Worm (Caenorhabditis elegans) whole organism, early embryonic: ENCODE data around the gene C11H1.9.

Experiments
- B0310.2 ChIP-seq: sonication (generic microtip); optimal IDR thresholded peaks from 2 replicates; lab custom pipeline; 2016; ENCODE audit warnings: mild to moderate bottlenecking, missing genetic modification characterization, missing compliant biosample characterization
- F13C5.2 ChIP-seq: sonication (generic microtip); optimal IDR thresholded peaks from 2 replicates; lab custom pipeline; 2017; ENCODE audit warnings: mild to moderate bottlenecking, missing genetic modification characterization, inconsistent platforms, missing compliant biosample characterization
- aly-1 ChIP-seq: sonication (generic microtip); optimal IDR thresholded peaks from 2 replicates; lab custom pipeline; 2016; ENCODE audit warnings: missing genetic modification characterization, missing compliant biosample characterization
- ama-1 ChIP-seq: fragments of 150-350 bp; optimal IDR thresholded peaks from 2 replicates; lab custom pipeline; 2014
- ceh-36 ChIP-seq: sonication (generic microtip); optimal IDR thresholded peaks from 2 replicates; lab custom pipeline; 2016; ENCODE audit warnings: missing genetic modification characterization, inconsistent platforms, missing compliant biosample characterization
- ets-7 ChIP-seq: sonication (generic microtip); optimal IDR thresholded peaks from 2 replicates; lab custom pipeline; 2016; ENCODE audit warnings: missing genotype, missing genetic modification characterization, missing compliant biosample characterization
- flt-1 ChIP-seq: fragments of 200-800 bp; sonication (Bioruptor generic); IDR thresholded peaks from 2 replicates; pipeline ENCODE4 v1.3.6; 2022; ENCODE audit warnings: missing genetic modification characterization, missing compliant biosample characterization
- hmg-4 ChIP-seq: fragments of 200-800 bp; sonication (Bioruptor generic); optimal IDR thresholded peaks from 2 replicates; lab custom pipeline; 2018; ENCODE audit warnings: mild to moderate bottlenecking, missing genetic modification characterization, missing compliant biosample characterization
- hnd-1 ChIP-seq: sonication (generic microtip); optimal IDR thresholded peaks from 2 replicates; lab custom pipeline; 2016; ENCODE audit warnings: missing genetic modification characterization, missing compliant biosample characterization
- pes-1 ChIP-seq: fragments of 200-800 bp; sonication (Bioruptor generic); IDR thresholded peaks from 2 replicates; pipeline ENCODE4 v1.3.6; 2022; ENCODE audit warnings: missing genetic modification reagents, missing genetic modification characterization, missing compliant biosample characterization
- scrt-1 ChIP-seq: fragments of 200-800 bp; sonication (Bioruptor generic); IDR thresholded peaks from 2 replicates; pipeline ENCODE4 v1.3.6; 2022; ENCODE audit warnings: missing genetic modification characterization, missing compliant biosample characterization
- sea-1 ChIP-seq: fragments of 200-800 bp; sonication (Bioruptor generic); conservative IDR thresholded peaks from 2 replicates; pipeline ENCODE4 v1.3.6; 2022; ENCODE audit warnings: missing genetic modification characterization, missing compliant biosample characterization
- tbx-11 ChIP-seq: fragments of 200-800 bp; sonication (Bioruptor generic); IDR thresholded peaks from 2 replicates; pipeline ENCODE4 v1.3.6; 2022; ENCODE audit warnings: missing genetic modification characterization, missing compliant biosample characterization
- tra-4 ChIP-seq: sonication (generic microtip); optimal IDR thresholded peaks from 2 replicates; lab custom pipeline; 2017; ENCODE audit warnings: missing genetic modification characterization, missing compliant biosample characterization

DNA sequence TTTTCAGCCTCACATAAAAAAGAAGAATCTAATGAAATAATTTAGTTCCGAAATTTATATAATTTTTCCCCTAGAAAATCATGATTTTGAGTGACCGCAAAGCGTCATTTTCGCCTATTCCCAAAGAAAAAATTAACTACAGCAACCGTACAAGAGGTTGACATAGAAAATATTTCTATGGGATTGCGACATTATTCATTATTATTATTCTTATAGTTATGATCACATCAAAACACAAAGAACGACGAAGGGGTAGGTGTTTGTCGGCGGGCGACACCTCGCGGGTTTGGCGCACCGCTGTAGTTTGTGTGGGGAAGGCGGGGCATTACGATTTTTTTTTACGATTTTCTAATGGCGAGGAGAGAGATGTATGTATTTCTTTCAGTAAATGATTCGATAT, 4.1 kb upstream of the C11H1.9 start:
- TF ChIP-seq B0310.2 (tag; lab: Kevin White, UChicago) (no peak), ama-1 (lab: Kevin White, UChicago) (no peak), sea-1 (GFP tag; lab: Robert Waterston, UW) (no peak), pes-1 (GFP tag; lab: Robert Waterston, UW) (no peak), aly-1 (tag; lab: Kevin White, UChicago) (no peak), ets-7 (tag; lab: Kevin White, UChicago) (no peak), flt-1 (no peak), scrt-1 (GFP tag; lab: Robert Waterston, UW) (no peak), F13C5.2 (tag; lab: Kevin White, UChicago) (no peak), hmg-4 (no peak), hnd-1 (tag; lab: Kevin White, UChicago) (no peak), tra-4 (no peak), ceh-36 (tag; lab: Kevin White, UChicago) (no peak), tbx-11 (GFP tag; lab: Robert Waterston, UW) (no peak)
